Fruit fly (Drosophila melanogaster): ENCODE data around the gene CG15715.
A peak's percentile ranks its signal among the peaks of the same experiment; 100 is the strongest.

The CG15715 gene

DNA sequence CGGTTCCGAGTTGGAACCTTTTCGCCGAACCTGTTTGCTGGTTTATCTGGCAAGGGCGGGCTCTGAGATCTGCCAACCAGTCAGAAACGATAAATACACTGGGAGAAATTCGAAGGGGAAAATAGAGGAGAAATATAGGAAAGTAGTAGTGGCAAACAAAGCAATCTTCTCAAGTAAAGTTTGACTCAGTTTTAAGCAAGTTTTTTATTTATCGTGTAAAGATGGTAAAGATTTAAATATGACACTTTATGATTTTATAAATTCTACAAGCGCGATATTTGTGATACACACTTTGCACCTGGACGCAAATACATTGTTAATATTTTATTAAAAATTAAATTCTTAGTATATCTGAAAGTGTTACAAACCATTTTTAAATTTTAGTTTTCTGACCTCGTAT lies 10.4 kb upstream of the CG15715 start:
- no peak for TF ChIP-seq row (GFP tag; IDR thresholded peaks at IDR 0.05)
- TF ChIP-seq jing (GFP tag; optimal IDR thresholded peaks at IDR 0.05): no peak
- peak; percentile 26 for TF ChIP-seq CG16815 (GFP tag; optimal IDR thresholded peaks at IDR 0.05)
- TF ChIP-seq CG15696 (tag; optimal IDR thresholded peaks at IDR 0.05): peak; percentile 44
- TF ChIP-seq Fer1 (GFP tag; optimal IDR thresholded peaks at IDR 0.05): no peak
- peak in 1 of 3 experiments; percentile 54 for TF ChIP-seq lola (GFP tag; optimal IDR thresholded peaks at IDR 0.05)
- no peak for TF ChIP-seq jumu (GFP tag; optimal IDR thresholded peaks at IDR 0.05)
- no peak for TF ChIP-seq kni (GFP tag; optimal IDR thresholded peaks at IDR 0.05)
- peak; percentile 7 for TF ChIP-seq Chrac-16 (GFP tag; optimal IDR thresholded peaks at IDR 0.05)
- TF ChIP-seq Sin3A (optimal IDR thresholded peaks at IDR 0.05): no peak
- peak; percentile 39 for TF ChIP-seq tio (GFP tag; optimal IDR thresholded peaks at IDR 0.05)
- TF ChIP-seq dmrt11E (tag; optimal IDR thresholded peaks at IDR 0.05): peak; percentile 53
- peak; percentile 10 for TF ChIP-seq CoRest (tag; optimal IDR thresholded peaks at IDR 0.05)
- peak; percentile 7 for TF ChIP-seq fd96Cb (tag; optimal IDR thresholded peaks at IDR 0.05)
- TF ChIP-seq Doc3 (GFP tag; IDR thresholded peaks at IDR 0.05; ENCODE audit: partially characterized antibody): no peak
- TF ChIP-seq fd102C (GFP tag; optimal IDR thresholded peaks at IDR 0.05): peak; percentile 5
- no peak for TF ChIP-seq rib (GFP tag; IDR thresholded peaks at IDR 0.05)
- TF ChIP-seq CG18262 (tag; optimal IDR thresholded peaks at IDR 0.05): peak; percentile 58
- TF ChIP-seq disco-r (GFP tag; optimal IDR thresholded peaks at IDR 0.05): no peak
- no peak for TF ChIP-seq CG14667 (GFP tag; IDR thresholded peaks at IDR 0.05)
- peak; percentile 11; the same call in 1 of the 2 replicates for TF ChIP-seq Xrp1 (GFP tag; IDR thresholded peaks at IDR 0.05)
- peak; percentile 44 for TF ChIP-seq phol (tag; optimal IDR thresholded peaks at IDR 0.05)
- peak; percentile 3 for TF ChIP-seq Hsf (GFP tag; optimal IDR thresholded peaks at IDR 0.05)
- TF ChIP-seq Hmr (GFP tag; optimal IDR thresholded peaks at IDR 0.05): no peak
- TF ChIP-seq Rx (GFP tag; IDR thresholded peaks at IDR 0.05): no peak
- peak; percentile 41 for TF ChIP-seq CG2712 (tag; optimal IDR thresholded peaks at IDR 0.05)
- peak; percentile 91 for TF ChIP-seq Ets65A (GFP tag)
- no peak for TF ChIP-seq wor (GFP tag; IDR thresholded peaks at IDR 0.05)
- TF ChIP-seq CG17361 (GFP tag; IDR thresholded peaks at IDR 0.05): peak; percentile 55; the same call in 2 of the 3 replicates
- TF ChIP-seq zf30C (GFP tag; optimal IDR thresholded peaks at IDR 0.05): peak; percentile 72
- TF ChIP-seq onecut (GFP tag; IDR thresholded peaks at IDR 0.05): no peak
- no peak for TF ChIP-seq Ssrp (tag; optimal IDR thresholded peaks at IDR 0.05)
- TF ChIP-seq luna (GFP tag; optimal IDR thresholded peaks at IDR 0.05): no peak
- peak; percentile 14 for TF ChIP-seq gem (tag; optimal IDR thresholded peaks at IDR 0.05)
- TF ChIP-seq CG14710 (tag; optimal IDR thresholded peaks at IDR 0.05): peak; percentile 42
- TF ChIP-seq CG8765 (GFP tag; IDR thresholded peaks at IDR 0.05): 0 out of 2 replicates have a peak, but pooled peaks have one; percentile 45
- peak; percentile 14 for TF ChIP-seq CG10267 (tag; optimal IDR thresholded peaks at IDR 0.05)
- peak; percentile 15 for TF ChIP-seq nmo (GFP tag; optimal IDR thresholded peaks at IDR 0.05)
- TF ChIP-seq CG9727 (GFP tag; optimal IDR thresholded peaks at IDR 0.05): peak; percentile 68
- TF ChIP-seq CG14860 (GFP tag; IDR thresholded peaks at IDR 0.05; ENCODE audit: partially characterized antibody): no peak
- TF ChIP-seq az2 (GFP tag; optimal IDR thresholded peaks at IDR 0.05): peak; percentile 10
- TF ChIP-seq CG16779 (GFP tag; IDR thresholded peaks at IDR 0.05): no peak
- TF ChIP-seq CG8924 (tag; optimal IDR thresholded peaks at IDR 0.05): peak; percentile 10
- TF ChIP-seq CG10565 (GFP tag; optimal IDR thresholded peaks at IDR 0.05): no peak
- no peak for TF ChIP-seq Trl (optimal IDR thresholded peaks at IDR 0.05)
- no peak for TF ChIP-seq Trl (GFP tag; optimal IDR thresholded peaks at IDR 0.05)
- no peak for TF ChIP-seq CG5953 (GFP tag; IDR thresholded peaks at IDR 0.05)
- no peak for TF ChIP-seq nerfin-1 (tag; optimal IDR thresholded peaks at IDR 0.05)
- no peak for TF ChIP-seq slou (GFP tag; optimal IDR thresholded peaks at IDR 0.05)
- peak; percentile 28 for TF ChIP-seq CG10979 (tag; optimal IDR thresholded peaks at IDR 0.05)
- TF ChIP-seq Sox102F (GFP tag; optimal IDR thresholded peaks at IDR 0.05): no peak

Measured in whole organism, embryonic.